Worm (Caenorhabditis elegans): ENCODE results near the gene C02E7.8.
A peak's percentile ranks its signal among the peaks of the same experiment; 100 is the strongest.

The C02E7.8 gene

ce11 chrV:4926371-4926770 lies 5.8 kb upstream of the C02E7.8 start, which contains the start of gene srh-21:
TSS of gene srh-21 (plus strand) at chrV:4926671.
- TF ChIP-seq fkh-8 (tag; optimal IDR thresholded peaks at IDR 0.05) = peak; percentile 8
- no peak for TF ChIP-seq ceh-88 (GFP tag; IDR thresholded peaks at IDR 0.05)
- TF ChIP-seq sup-37 (GFP tag; optimal IDR thresholded peaks at IDR 0.05) = no peak
- TF ChIP-seq dpl-1 (GFP tag; optimal IDR thresholded peaks at IDR 0.05) = no peak

DNA sequence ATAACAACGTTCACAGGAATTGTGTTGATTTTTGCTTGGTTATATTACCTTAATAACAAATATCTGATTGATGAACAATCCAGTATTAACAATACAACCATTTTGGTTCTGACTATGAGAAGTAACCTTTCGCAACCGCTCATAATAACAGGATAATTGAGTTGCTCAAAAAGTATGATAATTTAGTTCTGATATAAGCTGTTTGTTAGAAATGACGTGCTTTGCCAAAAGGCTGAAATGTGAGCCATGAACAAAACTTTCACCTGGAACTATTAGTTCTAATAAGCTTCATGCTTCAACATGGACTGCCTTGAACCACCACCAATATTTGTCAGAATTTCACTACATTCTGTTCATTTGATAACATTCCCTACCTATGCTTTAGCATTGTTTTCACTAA lies 4.0 kb upstream of the C02E7.8 start, which contains the start of gene srh-20:
Gene srh-20 (plus strand): TSS at position 301 of the 400 bp plus-strand sequence.
- TF ChIP-seq tbx-2 (tag; optimal IDR thresholded peaks at IDR 0.05) (no peak), nhr-90 (tag; optimal IDR thresholded peaks at IDR 0.05; ENCODE audit: poor library complexity) (no peak), vab-15 (tag; optimal IDR thresholded peaks at IDR 0.05) (no peak), Y116A8C.19 (tag; optimal IDR thresholded peaks at IDR 0.05; ENCODE audit: borderline replicate concordance) (no peak), nhr-19 (GFP tag; conservative IDR thresholded peaks at IDR 0.05) (no peak), irx-1 (tag; optimal IDR thresholded peaks at IDR 0.05) (no peak), unc-62 (GFP tag; optimal IDR thresholded peaks at IDR 0.05) (no peak), aly-2 (tag; optimal IDR thresholded peaks at IDR 0.05) (no peak)

- TF ChIP-seq xbp-1 (tag; optimal IDR thresholded peaks at IDR 0.05) (no peak), zag-1 (tag; optimal IDR thresholded peaks at IDR 0.05) (no peak), ztf-4 (tag; optimal IDR thresholded peaks at IDR 0.05) (no peak), dsc-1 (tag; optimal IDR thresholded peaks at IDR 0.05) (no peak), sox-4 (tag; optimal IDR thresholded peaks at IDR 0.05) (no peak), fkh-8 (tag; optimal IDR thresholded peaks at IDR 0.05) (no peak), lin-39 (tag; optimal IDR thresholded peaks at IDR 0.05) (no peak), lin-13 (GFP tag; optimal IDR thresholded peaks at IDR 0.05) (no peak), ama-1 (optimal IDR thresholded peaks at IDR 0.05) (no peak), snpc-4 (tag; optimal IDR thresholded peaks at IDR 0.05) (no peak), lin-14 (GFP tag; optimal IDR thresholded peaks at IDR 0.05) (no peak)
These were observed 1.4 kb upstream of the C02E7.8 start, which contains the start of gene srh-22 for ce11 chrV:4922024-4922423. TSS of gene srh-22 (plus strand) at chrV:4922324.

DNA sequence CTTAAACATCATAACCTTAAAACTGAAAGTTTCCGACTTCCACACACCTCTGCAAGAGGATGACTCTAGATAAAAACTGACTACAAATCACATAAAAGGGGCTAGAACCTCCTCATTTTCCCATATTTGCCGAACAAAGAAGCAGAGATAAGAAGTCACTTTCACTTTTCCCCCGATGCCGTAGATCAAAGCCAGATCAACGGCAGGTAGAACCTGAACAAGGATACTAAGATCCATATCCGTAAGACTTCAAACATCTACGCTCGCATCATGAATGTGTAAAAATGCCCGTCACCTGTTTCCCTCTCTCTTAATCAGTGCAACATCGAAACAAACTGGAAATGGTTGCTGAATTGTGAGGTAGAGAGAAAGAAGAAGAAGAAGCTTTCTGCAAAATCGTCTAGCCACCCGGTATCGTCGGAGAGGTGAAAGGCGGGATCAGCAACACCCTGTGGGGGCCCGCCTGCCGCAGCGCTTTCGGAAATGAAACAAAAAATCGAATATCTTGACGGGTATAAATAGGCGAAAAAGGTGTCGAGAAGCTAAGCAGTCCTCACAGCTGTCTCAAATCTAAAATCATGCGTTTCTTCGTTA lies 1.8 kb downstream of the C02E7.8 start, which contains the start of gene C02E7.6:
Gene C02E7.6 (plus strand): TSS at position 544 of the 594 bp plus-strand sequence.
- no peak for TF ChIP-seq unc-98 (GFP tag; IDR thresholded peaks at IDR 0.05)
- TF ChIP-seq blmp-1 (tag; optimal IDR thresholded peaks at IDR 0.05) = peak; percentile 88
- TF ChIP-seq sptf-1 (tag; optimal IDR thresholded peaks at IDR 0.05) = no peak
- peak; percentile 2 for TF ChIP-seq jun-1 (tag; optimal IDR thresholded peaks at IDR 0.05)
- TF ChIP-seq ztf-4 (tag; optimal IDR thresholded peaks at IDR 0.05) = peak; percentile 81

DNA sequence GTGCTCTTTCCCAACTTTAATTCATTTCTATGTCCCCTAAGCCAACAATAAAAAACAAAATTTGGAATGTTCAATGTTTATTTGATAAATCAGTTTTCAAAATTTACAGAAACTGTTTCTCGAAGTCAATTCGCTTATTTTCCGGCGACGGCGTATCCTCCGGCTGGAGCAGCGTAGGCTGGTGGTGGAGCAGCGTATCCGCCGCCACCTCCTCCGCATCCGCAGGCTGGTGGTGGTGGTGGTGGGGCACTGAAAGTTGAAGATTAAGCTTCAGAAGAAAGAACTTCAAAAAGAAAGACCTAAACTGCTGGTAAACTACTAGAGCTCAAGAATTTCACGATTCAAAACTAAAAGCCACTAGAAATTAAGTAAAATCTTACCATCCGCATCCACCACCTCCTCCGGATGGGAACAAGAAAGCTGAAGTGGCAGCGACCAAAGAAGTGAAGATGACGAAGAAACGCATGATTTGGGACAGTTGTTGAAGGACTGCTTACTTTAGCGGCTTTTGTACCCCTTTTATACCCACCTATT lies 2.4 kb downstream of the C02E7.8 start, which contains the start of gene C02E7.7:
Gene C02E7.7 (minus strand): TSS at position 484 of the 534 bp plus-strand sequence.
- TF ChIP-seq lsy-2 (tag; optimal IDR thresholded peaks at IDR 0.05) (no peak), mab-9 (GFP tag; IDR thresholded peaks at IDR 0.05) (no peak), zag-1 (tag; optimal IDR thresholded peaks at IDR 0.05) (no peak), alr-1 (tag; optimal IDR thresholded peaks at IDR 0.05; ENCODE audit: borderline replicate concordance) (no peak), nhr-20 (tag; optimal IDR thresholded peaks at IDR 0.05) (no peak), rnt-1 (tag; optimal IDR thresholded peaks at IDR 0.05) (no peak), pax-3 (tag; optimal IDR thresholded peaks at IDR 0.05) (no peak), nhr-237 (tag; optimal IDR thresholded peaks at IDR 0.05) (no peak), ztf-4 (tag; optimal IDR thresholded peaks at IDR 0.05) (no peak), ets-5 (GFP tag; IDR thresholded peaks at IDR 0.05) (no peak), hpl-2 (GFP tag; optimal IDR thresholded peaks at IDR 0.05) (no peak), unc-62 (GFP tag; optimal IDR thresholded peaks at IDR 0.05) (no peak), mef-2 (tag; optimal IDR thresholded peaks at IDR 0.05) (no peak)
